Fruit fly (Drosophila melanogaster) whole organism, adult: Measurements from ENCODE around the gene jigr1.
A peak's percentile ranks its signal among the peaks of the same experiment; 100 is the strongest.

Source experiments
- CG11617 ChIP-seq: fragments of 200-800 bp; sonication (Bioruptor generic); optimal IDR thresholded peaks from 2 replicates; lab custom pipeline; 2017; ENCODE audit warnings: mild to moderate bottlenecking, missing biosample characterization, missing genetic modification reagents, missing genetic modification characterization
- CG12768 ChIP-seq: fragments of 200-800 bp; sonication (Bioruptor generic); optimal IDR thresholded peaks from 2 replicates; lab custom pipeline; 2017; ENCODE audit warnings: missing biosample characterization, missing genetic modification characterization, mild to moderate bottlenecking, moderate library complexity, missing genetic modification reagents
- CG14711 ChIP-seq: fragments of 200-800 bp; sonication (Bioruptor generic); optimal IDR thresholded peaks from 2 replicates; lab custom pipeline; 2018; ENCODE audit warnings: missing biosample characterization, mild to moderate bottlenecking, missing genetic modification characterization, moderate library complexity
- CG1620 ChIP-seq: fragments of 200-800 bp; sonication (Bioruptor generic); optimal IDR thresholded peaks from 2 replicates; lab custom pipeline; 2016; ENCODE audit warnings: missing biosample characterization, missing genetic modification characterization
- CG33017 ChIP-seq: fragments of 200-800 bp; sonication (Bioruptor generic); optimal IDR thresholded peaks from 2 replicates; lab custom pipeline; 2018; ENCODE audit warnings: missing biosample characterization, mild to moderate bottlenecking, missing genetic modification characterization, moderate library complexity
- CG5204 ChIP-seq: fragments of 200-800 bp; sonication (Bioruptor generic); optimal IDR thresholded peaks from 2 replicates; lab custom pipeline; 2016; ENCODE audit warnings: missing biosample characterization, missing genetic modification characterization
- CG7045 ChIP-seq: fragments of 200-800 bp; sonication (Bioruptor generic); optimal IDR thresholded peaks from 2 replicates; lab custom pipeline; 2017; ENCODE audit warnings: missing biosample characterization, mild to moderate bottlenecking, missing genetic modification characterization
- CG7101 ChIP-seq: fragments of 200-800 bp; sonication (Bioruptor generic); optimal IDR thresholded peaks from 2 replicates; lab custom pipeline; 2018; ENCODE audit warnings: missing biosample characterization, mild to moderate bottlenecking, missing genetic modification characterization, moderate library complexity
- Clk ChIP-seq: fragments of 200-800 bp; sonication (Bioruptor generic); optimal IDR thresholded peaks from 2 replicates; lab custom pipeline; 2017; ENCODE audit warnings: missing biosample characterization, missing genetic modification characterization
- Crg-1 ChIP-seq: fragments of 200-800 bp; sonication (Bioruptor generic); optimal IDR thresholded peaks from 2 replicates; lab custom pipeline; 2016; ENCODE audit warnings: missing biosample characterization, missing genetic modification characterization
- Hr96 ChIP-seq: fragments of 200-800 bp; sonication (Bioruptor generic); optimal IDR thresholded peaks from 2 replicates; lab custom pipeline; 2016; ENCODE audit warnings: missing biosample characterization, missing genetic modification characterization
- Mnt ChIP-seq: fragments of 200-800 bp; sonication (Bioruptor generic); optimal IDR thresholded peaks from 2 replicates; lab custom pipeline; 2016; ENCODE audit warnings: missing biosample characterization, mild to moderate bottlenecking, missing genetic modification characterization
- bab1 ChIP-seq: fragments of 200-800 bp; sonication (Bioruptor generic); optimal IDR thresholded peaks from 3 replicates; lab custom pipeline; 2019; ENCODE audit warnings: missing biosample characterization, mild to moderate bottlenecking, missing genetic modification characterization, moderate library complexity
- cic ChIP-seq: fragments of 200-800 bp; sonication (Bioruptor generic); optimal IDR thresholded peaks from 2 replicates; lab custom pipeline; 2017; ENCODE audit warnings: missing biosample characterization, mild to moderate bottlenecking, missing genetic modification characterization, moderate library complexity
- cnc ChIP-seq, 2 experiments: fragments of >200 bp; optimal IDR thresholded peaks; 2 replicates each; lab custom pipeline; 2017
- kay ChIP-seq: fragments of 200-800 bp; sonication (Bioruptor generic); peaks from one replicate; lab custom pipeline; 2016; ENCODE audit warnings: missing biosample characterization, missing genetic modification characterization, borderline replicate concordance
- ovo ChIP-seq: fragments of 200-800 bp; sonication (Bioruptor generic); optimal IDR thresholded peaks from 2 replicates; lab custom pipeline; 2016; ENCODE audit warnings: missing biosample characterization, missing genetic modification characterization
- pad ChIP-seq: fragments of 200-800 bp; sonication (Bioruptor generic); optimal IDR thresholded peaks from 3 replicates; lab custom pipeline; 2017; ENCODE audit warnings: missing biosample characterization, missing genetic modification characterization, mild to moderate bottlenecking, moderate library complexity, missing genetic modification reagents
- tj ChIP-seq: fragments of 200-800 bp; sonication (Bioruptor generic); optimal IDR thresholded peaks from 3 replicates; lab custom pipeline; 2017; ENCODE audit warnings: missing biosample characterization, mild to moderate bottlenecking, missing genetic modification characterization, moderate library complexity
- toe ChIP-seq: fragments of 200-800 bp; sonication (Bioruptor generic); optimal IDR thresholded peaks from 2 replicates; lab custom pipeline; 2016; ENCODE audit warnings: missing biosample characterization, missing genetic modification characterization

The jigr1 gene

dm6 chr3R:25609027-25609426 lies 28.6 kb upstream of the jigr1 start, which contains the start of gene ymp:
Gene ymp, minus strand, starts transcription at chr3R:25609127.
- no peak for TF ChIP-seq Clk (GFP tag; lab: Kevin White, UChicago)
- no peak for TF ChIP-seq CG12768

dm6 chr3R:25613366-25613765 lies 24.3 kb upstream of the jigr1 start, which contains the start of gene CG5079:
Gene CG5079, plus strand, starts transcription at chr3R:25613666.
- no peak for TF ChIP-seq pad (GFP tag; lab: Kevin White, UChicago)
- no peak for TF ChIP-seq Crg-1 (GFP tag; lab: Kevin White, UChicago)
- no peak for TF ChIP-seq Clk (GFP tag; lab: Kevin White, UChicago)
- no peak for TF ChIP-seq CG12768
- no peak for TF ChIP-seq CG5204 (GFP tag; lab: Kevin White, UChicago)
- TF ChIP-seq cic (GFP tag; lab: Kevin White, UChicago): no peak
- TF ChIP-seq CG7045: no peak

dm6 chr3R:25618114-25618513 lies 19.5 kb upstream of the jigr1 start, which contains the start of gene CG5071:
Gene CG5071, plus strand, starts transcription at chr3R:25618414.
- TF ChIP-seq CG11617 (GFP tag; lab: Kevin White, UChicago) (no peak), ovo (GFP tag; lab: Kevin White, UChicago) (no peak), cic (GFP tag; lab: Kevin White, UChicago) (no peak), CG1620 (GFP tag; lab: Kevin White, UChicago) (no peak), pad (GFP tag; lab: Kevin White, UChicago) (no peak), CG7045 (no peak), Crg-1 (GFP tag; lab: Kevin White, UChicago) (no peak), cnc (optimal IDR thresholded peaks at IDR 0.05; lab: Kevin White, UChicago) (no peak), CG7101 (tag; lab: Kevin White, UChicago) (no peak), toe (GFP tag; lab: Kevin White, UChicago) (no peak), Clk (GFP tag; lab: Kevin White, UChicago) (no peak), CG14711 (tag; lab: Kevin White, UChicago) (no peak), CG12768 (no peak), tj (GFP tag; lab: Kevin White, UChicago) (no peak), Mnt (GFP tag; lab: Kevin White, UChicago) (no peak), kay (no peak)

dm6 chr3R:25623800-25624791 lies 13.5 kb upstream of the jigr1 start, which contains the start of gene Npl4:
Gene Npl4, minus strand, starts transcription at chr3R:25624662.
- TF ChIP-seq cic (GFP tag; lab: Kevin White, UChicago) (no peak), kay (no peak), tj (GFP tag; lab: Kevin White, UChicago) (no peak), Crg-1 (GFP tag; lab: Kevin White, UChicago) (no peak), Clk (GFP tag; lab: Kevin White, UChicago) (no peak), bab1 (peak; percentile 34), CG14711 (tag; lab: Kevin White, UChicago) (peak; percentile 26), CG7101 (tag; lab: Kevin White, UChicago) (no peak), cnc (optimal IDR thresholded peaks at IDR 0.05; lab: Kevin White, UChicago) (peak; percentile 97 to 99), CG12768 (peak; percentile 26), CG7045 (no peak), CG11617 (GFP tag; lab: Kevin White, UChicago) (peak; percentile 12), CG1620 (GFP tag; lab: Kevin White, UChicago) (peak; percentile 8), ovo (GFP tag; lab: Kevin White, UChicago) (no peak), CG5204 (GFP tag; lab: Kevin White, UChicago) (no peak)

dm6 chr3R:25625940-25626624 lies 11.6 kb upstream of the jigr1 start:
- TF ChIP-seq CG12768 (no peak), CG1620 (GFP tag; lab: Kevin White, UChicago) (no peak), CG14711 (tag; lab: Kevin White, UChicago) (no peak), Clk (GFP tag; lab: Kevin White, UChicago) (no peak), cic (GFP tag; lab: Kevin White, UChicago) (no peak), CG33017 (tag; lab: Kevin White, UChicago) (no peak), Mnt (GFP tag; lab: Kevin White, UChicago) (no peak), ovo (GFP tag; lab: Kevin White, UChicago) (no peak), Crg-1 (GFP tag; lab: Kevin White, UChicago) (no peak), tj (GFP tag; lab: Kevin White, UChicago) (no peak), CG7101 (tag; lab: Kevin White, UChicago) (no peak), CG7045 (no peak), pad (GFP tag; lab: Kevin White, UChicago) (no peak), toe (GFP tag; lab: Kevin White, UChicago) (no peak), cnc (optimal IDR thresholded peaks at IDR 0.05; lab: Kevin White, UChicago) (no peak), Hr96 (no peak), CG5204 (GFP tag; lab: Kevin White, UChicago) (no peak), bab1 (no peak), CG11617 (GFP tag; lab: Kevin White, UChicago) (no peak), kay (no peak)
